Worm (Caenorhabditis elegans) whole organism, L4 larva: ENCODE data around the gene R08A2.1.

Experiments
- F26F4.8 ChIP-seq: fragments of 200-800 bp; sonication (Bioruptor generic); conservative IDR thresholded peaks from 2 replicates; pipeline ENCODE4 v1.3.6; 2022; ENCODE audit warnings: missing genetic modification characterization, missing compliant biosample characterization
- F37D6.2 ChIP-seq: sonication (generic microtip); optimal IDR thresholded peaks from 2 replicates; lab custom pipeline; 2016; ENCODE audit warnings: mild to moderate bottlenecking, missing genetic modification characterization, missing compliant biosample characterization
- F44E2.7 ChIP-seq: fragments of 200-800 bp; sonication (Bioruptor generic); IDR thresholded peaks from 2 replicates; pipeline ENCODE4 v2.1.2; 2022; ENCODE audit warnings: missing genetic modification characterization, missing compliant biosample characterization
- R02D3.7 ChIP-seq: fragments of 150-350 bp; sonication (generic microtip); optimal IDR thresholded peaks from 3 replicates; lab custom pipeline; 2014; ENCODE audit warnings: missing biosample characterization, missing genetic modification characterization
- aha-1 ChIP-seq: fragments of 150-350 bp; peaks from one replicate; lab custom pipeline; 2014; ENCODE audit warnings: missing biosample characterization, missing genetic modification characterization
- aly-2 ChIP-seq: sonication (generic microtip); optimal IDR thresholded peaks from 2 replicates; lab custom pipeline; 2018; ENCODE audit warnings: missing biosample characterization, missing genetic modification characterization
- ama-1 ChIP-seq: fragments of 150-350 bp; optimal IDR thresholded peaks from 2 replicates; lab custom pipeline; 2014; ENCODE audit warnings: inconsistent platforms, mixed read lengths
- ceh-20 ChIP-seq: fragments of 200-800 bp; sonication (Bioruptor generic); IDR thresholded peaks from 2 replicates; pipeline ENCODE4 v1.3.6; 2022; ENCODE audit warnings: missing genetic modification reagents, missing genetic modification characterization, missing compliant biosample characterization
- ceh-44 ChIP-seq: fragments of 200-800 bp; sonication (Bioruptor generic); IDR thresholded peaks from 2 replicates; pipeline ENCODE4 v1.3.6; 2022; ENCODE audit warnings: missing genetic modification reagents, missing genetic modification characterization, missing compliant biosample characterization
- ces-1 ChIP-seq: fragments of 150-350 bp; sonication (generic microtip); optimal IDR thresholded peaks from 4 replicates; lab custom pipeline; 2014; ENCODE audit warnings: missing biosample characterization, missing genetic modification reagents, missing genetic modification characterization
- daf-8 ChIP-seq: fragments of 200-800 bp; sonication (Bioruptor generic); IDR thresholded peaks from 2 replicates; pipeline ENCODE4 v1.3.6; 2022; ENCODE audit warnings: missing genetic modification characterization, missing compliant biosample characterization
- dmd-6 ChIP-seq: fragments of 200-800 bp; sonication (Bioruptor generic); IDR thresholded peaks from 2 replicates; pipeline ENCODE4 v1.3.6; 2022; ENCODE audit warnings: missing genetic modification reagents, missing genetic modification characterization, missing compliant biosample characterization
- dpl-1 ChIP-seq: fragments of 150-350 bp; optimal IDR thresholded peaks from 2 replicates; lab custom pipeline; 2014; ENCODE audit warnings: missing biosample characterization, missing genetic modification reagents, missing genetic modification characterization
- dve-1 ChIP-seq: sonication (generic microtip); optimal IDR thresholded peaks from 2 replicates; lab custom pipeline; 2017; ENCODE audit warnings: antibody characterized with exemption, mild to moderate bottlenecking, missing genetic modification characterization, missing compliant biosample characterization; ENCODE audit not compliant: insufficient read depth
- fkh-10 ChIP-seq: fragments of 150-350 bp; optimal IDR thresholded peaks from 2 replicates; lab custom pipeline; 2014; ENCODE audit warnings: missing biosample characterization, missing genetic modification reagents, missing genetic modification characterization
- hlh-30 ChIP-seq: sonication (generic microtip); optimal IDR thresholded peaks from 2 replicates; lab custom pipeline; 2017; ENCODE audit warnings: antibody characterized with exemption, mild to moderate bottlenecking, missing genetic modification characterization, missing compliant biosample characterization; ENCODE audit not compliant: insufficient read depth
- lim-7 ChIP-seq: fragments of 200-800 bp; sonication (Bioruptor generic); IDR thresholded peaks from 2 replicates; pipeline ENCODE4 v1.3.6; 2022; ENCODE audit warnings: missing genetic modification characterization, missing compliant biosample characterization
- lin-13 ChIP-seq: fragments of 150-350 bp; optimal IDR thresholded peaks from 2 replicates; lab custom pipeline; 2014; ENCODE audit warnings: missing biosample characterization, missing genetic modification reagents, missing genetic modification characterization
- lin-15B ChIP-seq: fragments of 150-350 bp; sonication (generic microtip); optimal IDR thresholded peaks from 3 replicates; lab custom pipeline; 2014; ENCODE audit warnings: missing biosample characterization, missing genetic modification characterization
- lin-39 ChIP-seq: fragments of 150-350 bp; optimal IDR thresholded peaks from 2 replicates; lab custom pipeline; 2014; ENCODE audit warnings: missing biosample characterization, missing genetic modification reagents, missing genetic modification characterization
- lsy-2 ChIP-seq, 2 experiments: fragments of 150-350 bp in 1 of 2; sonication (generic microtip) in 1 of 2; optimal IDR thresholded peaks; 2 replicates each; lab custom pipeline; 2014 to 2017; ENCODE audit warnings: missing biosample characterization in 2 of 2, missing genetic modification characterization in 2 of 2
- mep-1 ChIP-seq: fragments of 150-350 bp; sonication (generic microtip); optimal IDR thresholded peaks from 3 replicates; lab custom pipeline; 2014; ENCODE audit warnings: missing biosample characterization, missing genetic modification characterization
- nhr-42 ChIP-seq: fragments of 200-800 bp; sonication (Bioruptor generic); IDR thresholded peaks from 2 replicates; pipeline ENCODE4 v1.3.6; 2022; ENCODE audit warnings: missing genetic modification characterization, missing compliant biosample characterization
- nhr-48 ChIP-seq: sonication (generic microtip); optimal IDR thresholded peaks from 2 replicates; lab custom pipeline; 2016; ENCODE audit warnings: mild to moderate bottlenecking, missing genetic modification characterization, missing compliant biosample characterization
- nhr-77 ChIP-seq: fragments of 150-350 bp; optimal IDR thresholded peaks from 2 replicates; lab custom pipeline; 2014; ENCODE audit warnings: missing biosample characterization, missing genetic modification characterization
- pha-4 ChIP-seq, 2 experiments: fragments of 150-350 bp in 1 of 2; fragments of 200-800 bp in 1 of 2; sonication (Bioruptor generic) in 1 of 2; IDR thresholded peaks in 1 of 2; optimal IDR thresholded peaks in 1 of 2; 2 replicates each; pipeline versions ENCODE4 v1.3.6 to Lab custom; 2014 to 2022; ENCODE audit warnings: missing genetic modification characterization in 2 of 2, missing genetic modification reagents in 2 of 2, missing biosample characterization in 1 of 2, missing compliant biosample characterization in 1 of 2
- php-3 ChIP-seq: fragments of 200-800 bp; sonication (Bioruptor generic); IDR thresholded peaks from 2 replicates; pipeline ENCODE4 v1.3.6; 2022; ENCODE audit warnings: missing genetic modification reagents, missing genetic modification characterization, missing compliant biosample characterization
- pqm-1 ChIP-seq: sonication (generic microtip); optimal IDR thresholded peaks from 2 replicates; lab custom pipeline; 2017; ENCODE audit warnings: missing biosample characterization, missing genetic modification characterization
- set-16 ChIP-seq: fragments of 200-800 bp; sonication (Bioruptor generic); IDR thresholded peaks from 2 replicates; pipeline ENCODE4 v1.3.6; 2022; ENCODE audit warnings: missing genetic modification reagents, missing genetic modification characterization, missing compliant biosample characterization
- snpc-1.2 ChIP-seq: fragments of 200-800 bp; sonication (Bioruptor generic); IDR thresholded peaks from 2 replicates; pipeline ENCODE4 v1.3.6; 2022; ENCODE audit warnings: missing genetic modification reagents, missing genetic modification characterization, missing compliant biosample characterization
- snpc-4 ChIP-seq: fragments of 150-350 bp; optimal IDR thresholded peaks from 2 replicates; lab custom pipeline; 2014; ENCODE audit warnings: missing biosample characterization, missing genetic modification characterization
- unc-130 ChIP-seq: sonication (generic microtip); optimal IDR thresholded peaks from 2 replicates; lab custom pipeline; 2016; ENCODE audit warnings: missing genetic modification reagents, missing genetic modification characterization, missing compliant biosample characterization
- unc-62 ChIP-seq, 3 experiments: fragments of 150-350 bp in 1 of 3; sonication (generic microtip); optimal IDR thresholded peaks in 2 of 3; peaks in 1 of 3; 1 replicate in 1 of 3; 2 replicates in 2 of 3; lab custom pipeline; 2014 to 2017; ENCODE audit warnings: missing biosample characterization in 3 of 3, missing genetic modification characterization in 3 of 3, missing genetic modification reagents in 3 of 3, missing genotype in 1 of 3
- ztf-11 ChIP-seq: fragments of 150-350 bp; optimal IDR thresholded peaks from 2 replicates; lab custom pipeline; 2014; ENCODE audit warnings: missing biosample characterization, missing genetic modification characterization

The R08A2.1 gene

DNA sequence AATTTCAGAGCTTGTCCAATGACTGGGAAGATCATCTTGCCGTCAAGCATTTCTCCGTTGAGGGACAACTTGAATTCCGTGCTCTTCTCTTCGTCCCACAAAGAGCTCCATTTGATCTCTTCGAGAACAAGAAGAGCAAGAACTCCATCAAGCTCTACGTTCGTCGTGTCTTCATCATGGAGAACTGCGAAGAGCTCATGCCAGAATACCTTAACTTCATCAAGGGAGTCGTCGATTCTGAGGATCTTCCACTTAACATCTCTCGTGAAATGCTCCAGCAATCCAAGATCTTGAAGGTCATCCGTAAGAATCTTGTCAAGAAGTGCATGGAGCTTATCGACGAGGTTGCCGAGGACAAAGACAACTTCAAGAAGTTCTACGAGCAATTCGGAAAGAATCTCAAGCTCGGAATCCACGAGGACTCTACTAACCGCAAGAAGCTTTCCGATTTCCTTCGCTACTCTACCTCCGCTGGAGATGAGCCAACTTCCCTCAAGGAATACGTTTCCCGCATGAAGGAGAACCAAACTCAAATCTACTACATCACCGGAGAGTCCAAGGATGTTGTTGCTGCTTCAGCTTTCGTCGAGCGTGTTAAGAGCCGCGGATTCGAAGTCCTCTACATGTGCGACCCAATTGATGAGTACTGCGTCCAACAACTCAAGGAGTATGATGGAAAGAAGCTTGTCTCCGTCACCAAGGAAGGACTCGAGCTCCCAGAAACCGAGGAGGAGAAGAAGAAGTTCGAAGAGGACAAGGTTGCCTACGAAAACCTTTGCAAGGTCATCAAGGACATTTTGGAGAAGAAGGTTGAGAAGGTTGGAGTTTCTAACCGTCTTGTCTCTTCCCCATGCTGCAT, 32.1 kb downstream of the R08A2.1 start (continued):
- TF ChIP-seq ztf-11 (tag; lab: Kevin White, UChicago), result no peak
- peak; percentile 84 for TF ChIP-seq lin-13 (GFP tag; lab: Kevin White, UChicago)
- peak; percentile 24 for TF ChIP-seq dve-1 (tag; lab: Kevin White, UChicago)
- no peak for TF ChIP-seq ceh-44 (GFP tag; lab: Robert Waterston, UW)
- TF ChIP-seq F44E2.7 (GFP tag; lab: Robert Waterston, UW), result no peak
- TF ChIP-seq unc-130 (GFP tag; lab: Kevin White, UChicago), result no peak
- TF ChIP-seq daf-8, result no peak
- no peak for TF ChIP-seq fkh-10 (GFP tag; lab: Kevin White, UChicago)
- TF ChIP-seq ceh-20 (GFP tag; lab: Robert Waterston, UW), result no peak
- no peak for TF ChIP-seq ces-1 (GFP tag; lab: Kevin White, UChicago)
- no peak for TF ChIP-seq F37D6.2 (tag; lab: Kevin White, UChicago)
- TF ChIP-seq aly-2 (tag; lab: Kevin White, UChicago), result no peak
- TF ChIP-seq F26F4.8 (GFP tag; lab: Robert Waterston, UW), result no peak
- TF ChIP-seq hlh-30, result no peak
- TF ChIP-seq snpc-4 (tag; lab: Kevin White, UChicago), result no peak

DNA sequence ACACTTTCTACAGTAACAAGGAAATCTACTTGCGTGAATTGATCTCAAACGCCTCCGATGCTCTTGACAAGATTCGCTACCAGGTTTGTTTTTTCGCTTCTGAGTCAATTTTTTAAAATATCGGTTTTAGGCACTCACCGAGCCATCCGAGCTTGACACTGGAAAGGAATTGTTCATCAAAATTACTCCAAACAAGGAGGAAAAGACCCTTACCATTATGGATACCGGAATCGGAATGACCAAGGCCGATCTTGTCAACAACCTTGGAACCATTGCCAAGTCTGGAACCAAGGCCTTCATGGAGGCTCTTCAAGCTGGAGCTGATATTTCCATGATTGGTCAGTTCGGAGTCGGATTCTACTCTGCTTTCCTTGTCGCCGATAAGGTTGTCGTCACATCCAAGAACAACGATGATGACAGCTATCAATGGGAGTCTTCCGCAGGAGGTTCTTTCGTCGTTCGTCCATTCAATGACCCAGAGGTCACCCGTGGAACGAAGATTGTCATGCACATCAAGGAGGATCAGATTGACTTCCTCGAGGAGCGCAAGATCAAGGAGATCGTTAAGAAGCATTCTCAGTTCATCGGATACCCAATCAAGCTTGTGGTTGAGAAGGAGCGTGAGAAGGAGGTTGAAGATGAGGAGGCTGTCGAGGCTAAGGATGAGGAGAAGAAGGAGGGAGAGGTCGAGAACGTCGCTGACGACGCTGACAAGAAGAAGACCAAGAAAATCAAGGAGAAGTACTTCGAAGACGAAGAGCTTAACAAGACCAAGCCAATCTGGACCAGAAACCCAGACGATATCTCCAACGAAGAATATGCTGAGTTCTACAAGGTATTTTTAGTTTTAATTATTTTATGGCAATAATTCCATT, 32.9 kb downstream of the R08A2.1 start:
- TF ChIP-seq aha-1 (tag; lab: Kevin White, UChicago), result no peak
- TF ChIP-seq snpc-1.2 (GFP tag; lab: Robert Waterston, UW), result peak; percentile 44; the same call in 1 of the 2 replicates
- TF ChIP-seq mep-1 (tag; lab: Kevin White, UChicago), result peak; percentile 27
- no peak for TF ChIP-seq nhr-77 (tag; lab: Kevin White, UChicago)
- TF ChIP-seq php-3 (GFP tag; lab: Robert Waterston, UW), result no peak; the same call in 1 of the 2 replicates
- TF ChIP-seq R02D3.7 (tag; lab: Kevin White, UChicago), result no peak
- no peak for TF ChIP-seq F26F4.8 (GFP tag; lab: Robert Waterston, UW)
- no peak for TF ChIP-seq lin-15B (tag; lab: Kevin White, UChicago)
- peak; percentile 21; the same call in 1 of the 2 replicates for TF ChIP-seq set-16 (GFP tag; lab: Robert Waterston, UW)
- 0 out of 2 replicates have a peak, but pooled peaks have one; percentile 70 for TF ChIP-seq lim-7 (GFP tag; lab: Robert Waterston, UW)
- no peak for TF ChIP-seq dpl-1 (GFP tag; lab: Kevin White, UChicago)
- TF ChIP-seq lin-39, result no peak
- TF ChIP-seq nhr-42, result no peak
- TF ChIP-seq ama-1 (lab: Kevin White, UChicago), result peak; percentile 84
- 0 out of 2 replicates have a peak, but pooled peaks have one; percentile 6 for TF ChIP-seq dmd-6 (GFP tag; lab: Robert Waterston, UW)
- peak; percentile 24; the same call in 1 of the 2 replicates for TF ChIP-seq pha-4 (GFP tag; IDR thresholded peaks at IDR 0.05; lab: Robert Waterston, UW)
- no peak for TF ChIP-seq pha-4 (tag; optimal IDR thresholded peaks at IDR 0.05; lab: Kevin White, UChicago)
- TF ChIP-seq unc-62 (GFP tag; optimal IDR thresholded peaks at IDR 0.05 in 1 of 2; lab: Kevin White, UChicago), result peak in 1 of 2 experiments; percentile 97
- TF ChIP-seq unc-62 (tag; optimal IDR thresholded peaks at IDR 0.05; lab: Kevin White, UChicago), result no peak
- no peak for TF ChIP-seq pqm-1 (tag; lab: Kevin White, UChicago)
- no peak for TF ChIP-seq ztf-11 (tag; lab: Kevin White, UChicago)
- no peak for TF ChIP-seq nhr-48 (tag; lab: Kevin White, UChicago)
- peak in 1 of 2 experiments; percentile 9 for TF ChIP-seq lsy-2 (tag; optimal IDR thresholded peaks at IDR 0.05; lab: Kevin White, UChicago)
